Worm (Caenorhabditis elegans): ENCODE results near the gene plp-1.

The plp-1 gene

ce11 chrIV:7623868-7624267 lies 9.3 kb upstream of the plp-1 start (continued):
- TF ChIP-seq fos-1 (tag; optimal IDR thresholded peaks at IDR 0.05) (no peak), lin-15B (tag; optimal IDR thresholded peaks at IDR 0.05) (no peak), elt-2 (tag; optimal IDR thresholded peaks at IDR 0.05) (no peak), nhr-84 (tag; optimal IDR thresholded peaks at IDR 0.05) (no peak), ets-5 (GFP tag; IDR thresholded peaks at IDR 0.05) (no peak), irx-1 (tag; optimal IDR thresholded peaks at IDR 0.05) (no peak), zip-4 (GFP tag; optimal IDR thresholded peaks at IDR 0.05) (no peak), isw-1 (GFP tag; IDR thresholded peaks at IDR 0.05) (no peak), ces-1 (GFP tag; optimal IDR thresholded peaks at IDR 0.05) (no peak), efl-3 (GFP tag; optimal IDR thresholded peaks at IDR 0.05) (no peak), rnt-1 (tag; optimal IDR thresholded peaks at IDR 0.05) (no peak), elt-3 (tag; optimal IDR thresholded peaks at IDR 0.05) (no peak), mep-1 (tag; optimal IDR thresholded peaks at IDR 0.05) (no peak), ceh-88 (GFP tag; IDR thresholded peaks at IDR 0.05) (no peak), nhr-12 (tag; optimal IDR thresholded peaks at IDR 0.05) (no peak), sptf-1 (tag; optimal IDR thresholded peaks at IDR 0.05) (no peak), nhr-71 (tag; optimal IDR thresholded peaks at IDR 0.05) (peak; percentile 13), nhr-85 (tag) (no peak), snpc-4 (tag; optimal IDR thresholded peaks at IDR 0.05) (no peak), blmp-1 (tag; optimal IDR thresholded peaks at IDR 0.05) (no peak), jun-1 (tag; optimal IDR thresholded peaks at IDR 0.05) (no peak), swsn-7 (tag; optimal IDR thresholded peaks at IDR 0.05) (peak; percentile 15), F16B12.6 (tag; optimal IDR thresholded peaks at IDR 0.05) (no peak), tlp-1 (tag; optimal IDR thresholded peaks at IDR 0.05) (no peak), egl-13 (tag; optimal IDR thresholded peaks at IDR 0.05) (peak; percentile 60), unc-62 (GFP tag; optimal IDR thresholded peaks at IDR 0.05) (no peak), ama-1 (optimal IDR thresholded peaks at IDR 0.05) (no peak), pqm-1 (tag; optimal IDR thresholded peaks at IDR 0.05) (no peak), unc-86 (tag; optimal IDR thresholded peaks at IDR 0.05) (peak; percentile 71), grh-1 (GFP tag; IDR thresholded peaks at IDR 0.05) (no peak), nhr-20 (tag; optimal IDR thresholded peaks at IDR 0.05) (no peak), dpl-1 (GFP tag; optimal IDR thresholded peaks at IDR 0.05) (no peak), hpl-2 (GFP tag; optimal IDR thresholded peaks at IDR 0.05) (no peak), Y116A8C.19 (tag; optimal IDR thresholded peaks at IDR 0.05; ENCODE audit: borderline replicate concordance) (no peak), nhr-11 (tag; optimal IDR thresholded peaks at IDR 0.05) (no peak), unc-98 (GFP tag; IDR thresholded peaks at IDR 0.05) (no peak), nhr-28 (tag; optimal IDR thresholded peaks at IDR 0.05) (no peak), fkh-10 (GFP tag; optimal IDR thresholded peaks at IDR 0.05) (peak; percentile 36), snu-23 (GFP tag; optimal IDR thresholded peaks at IDR 0.05) (no peak)

- TF ChIP-seq efl-1 (optimal IDR thresholded peaks at IDR 0.05) (no peak), efl-1 (GFP tag; optimal IDR thresholded peaks at IDR 0.05 in 1 of 2) (peak in 1 of 2 experiments; percentile 2), mef-2 (tag; optimal IDR thresholded peaks at IDR 0.05) (no peak)
Measured at ce11 chrIV:7628942-7629341, 4.2 kb upstream of the plp-1 start, which contains the start of gene F45E4.5. Gene F45E4.5 (minus strand): TSS chrIV:7629042.

- TF ChIP-seq irx-1 (tag; optimal IDR thresholded peaks at IDR 0.05) (peak; percentile 36), lin-14 (GFP tag; optimal IDR thresholded peaks at IDR 0.05) (peak; percentile 43), nhr-85 (tag) (no peak), nhr-11 (tag; optimal IDR thresholded peaks at IDR 0.05) (no peak), tbx-2 (tag; optimal IDR thresholded peaks at IDR 0.05) (peak; percentile 38), snpc-4 (tag; optimal IDR thresholded peaks at IDR 0.05) (peak; percentile 3), nhr-28 (tag; optimal IDR thresholded peaks at IDR 0.05) (no peak), nhr-47 (tag; optimal IDR thresholded peaks at IDR 0.05) (peak; percentile 59), lir-3 (tag; optimal IDR thresholded peaks at IDR 0.05; ENCODE audit: poor library complexity) (no peak), F16B12.6 (tag; optimal IDR thresholded peaks at IDR 0.05) (peak; percentile 86), efl-1 (optimal IDR thresholded peaks at IDR 0.05) (peak; percentile 93 to 94), efl-1 (GFP tag; optimal IDR thresholded peaks at IDR 0.05 in 1 of 2) (peak; percentile 94 to 99), elt-3 (tag; optimal IDR thresholded peaks at IDR 0.05) (no peak), aha-1 (tag; optimal IDR thresholded peaks at IDR 0.05) (no peak), mep-1 (tag; optimal IDR thresholded peaks at IDR 0.05) (peak; percentile 68), rnt-1 (tag; optimal IDR thresholded peaks at IDR 0.05) (peak; percentile 20), nhr-19 (GFP tag; conservative IDR thresholded peaks at IDR 0.05) (peak; percentile 22; the same call in 1 of the 2 replicates), unc-98 (GFP tag; IDR thresholded peaks at IDR 0.05) (no peak), unc-86 (tag; optimal IDR thresholded peaks at IDR 0.05) (peak; percentile 22), nhr-20 (tag; optimal IDR thresholded peaks at IDR 0.05) (peak; percentile 53), egl-13 (tag; optimal IDR thresholded peaks at IDR 0.05) (peak; percentile 13), snu-23 (GFP tag; optimal IDR thresholded peaks at IDR 0.05) (peak; percentile 54), swsn-7 (tag; optimal IDR thresholded peaks at IDR 0.05) (peak; percentile 54), skn-1 (tag; optimal IDR thresholded peaks at IDR 0.05) (peak; percentile 4), xbp-1 (tag; optimal IDR thresholded peaks at IDR 0.05) (peak; percentile 49), dpl-1 (GFP tag; optimal IDR thresholded peaks at IDR 0.05) (peak; percentile 87 to 94 (median 91)), lin-15B (tag; optimal IDR thresholded peaks at IDR 0.05) (peak; percentile 13)
Measured at ce11 chrIV:7632535-7632934, 625 bp upstream of the plp-1 start, which contains the start of gene F45E4.6. Gene F45E4.6 (minus strand): TSS chrIV:7632548.
